Worm (Caenorhabditis elegans) whole organism, L2 larva: ENCODE data around the gene C30G7.4.

Experiments used
- F13H6.1 ChIP-seq: sonication (generic microtip); optimal IDR thresholded peaks from 2 replicates; lab custom pipeline; 2016; ENCODE audit warnings: missing genetic modification characterization, missing compliant biosample characterization
- ceh-82 ChIP-seq: fragments of 150-350 bp; optimal IDR thresholded peaks from 2 replicates; lab custom pipeline; 2014; ENCODE audit warnings: missing biosample characterization, missing genetic modification characterization
- nhr-12 ChIP-seq: fragments of 150-350 bp; optimal IDR thresholded peaks from 2 replicates; lab custom pipeline; 2014; ENCODE audit warnings: missing biosample characterization, missing genetic modification characterization
- nhr-6 ChIP-seq: fragments of 150-350 bp; optimal IDR thresholded peaks from 2 replicates; lab custom pipeline; 2014; ENCODE audit warnings: missing biosample characterization, missing genetic modification characterization
- sem-4 ChIP-seq: fragments of 150-350 bp; optimal IDR thresholded peaks from 2 replicates; lab custom pipeline; 2014; ENCODE audit warnings: missing biosample characterization, missing genetic modification reagents, missing genetic modification characterization
- skn-1 ChIP-seq: sonication (generic microtip); optimal IDR thresholded peaks from 2 replicates; lab custom pipeline; 2017; ENCODE audit warnings: missing biosample characterization, missing genetic modification characterization

C30G7.4 gene

ce11 chrV:14897731-14898130 lies 49.2 kb downstream of the C30G7.4 start, which contains the start of gene H12D21.6:
Gene H12D21.6, minus strand, starts transcription at chrV:14897831.
- TF ChIP-seq ceh-82 (tag; lab: Kevin White, UChicago) (no peak), sem-4 (tag; lab: Kevin White, UChicago) (no peak), nhr-6 (no peak), skn-1 (tag; lab: Kevin White, UChicago) (no peak), nhr-12 (no peak), F13H6.1 (tag; lab: Kevin White, UChicago) (no peak)
